Worm (Caenorhabditis elegans) whole organism, L1 larva: ENCODE measurements around the gene C06G1.1.
A peak's percentile ranks its signal among the peaks of the same experiment; 100 is the strongest.

Experiments
- F16B12.6 ChIP-seq: fragments of 150-350 bp; optimal IDR thresholded peaks from 2 replicates; lab custom pipeline; 2014; ENCODE audit warnings: missing biosample characterization, missing genetic modification characterization
- aha-1 ChIP-seq: fragments of 150-350 bp; optimal IDR thresholded peaks from 2 replicates; lab custom pipeline; 2014; ENCODE audit warnings: missing biosample characterization, missing genetic modification characterization
- aly-2 ChIP-seq: fragments of 150-350 bp; optimal IDR thresholded peaks from 2 replicates; lab custom pipeline; 2014; ENCODE audit warnings: missing biosample characterization, missing genetic modification characterization
- blmp-1 ChIP-seq: fragments of 150-350 bp; optimal IDR thresholded peaks from 2 replicates; lab custom pipeline; 2014; ENCODE audit warnings: missing biosample characterization, missing genetic modification characterization
- ceh-63 ChIP-seq: fragments of 200-800 bp; sonication (Bioruptor generic); optimal IDR thresholded peaks from 2 replicates; lab custom pipeline; 2018; ENCODE audit warnings: mild to moderate bottlenecking, missing genetic modification characterization, missing compliant biosample characterization
- ceh-8 ChIP-seq: fragments of 200-800 bp; sonication (Bioruptor generic); optimal IDR thresholded peaks from 2 replicates; lab custom pipeline; 2018; ENCODE audit warnings: mild to moderate bottlenecking, missing genetic modification characterization, moderate library complexity, missing compliant biosample characterization
- ceh-88 ChIP-seq: fragments of 200-800 bp; sonication (Bioruptor generic); IDR thresholded peaks from 2 replicates; pipeline ENCODE4 v1.3.6; 2022; ENCODE audit warnings: missing genetic modification characterization, missing compliant biosample characterization
- ces-1 ChIP-seq: fragments of 150-350 bp; optimal IDR thresholded peaks from 2 replicates; lab custom pipeline; 2014; ENCODE audit warnings: missing biosample characterization, missing genetic modification reagents, missing genetic modification characterization
- dpl-1 ChIP-seq, 3 experiments: fragments of 150-350 bp in 2 of 3; sonication (generic microtip) in 1 of 3; optimal IDR thresholded peaks; 2 replicates each; lab custom pipeline; 2014 to 2017; ENCODE audit warnings: missing biosample characterization in 3 of 3, missing genetic modification characterization in 3 of 3, missing genetic modification reagents in 3 of 3
- dsc-1 ChIP-seq: sonication (generic microtip); optimal IDR thresholded peaks from 2 replicates; lab custom pipeline; 2016; ENCODE audit warnings: mild to moderate bottlenecking, missing genetic modification characterization, missing compliant biosample characterization
- efl-1 ChIP-seq, 4 experiments: fragments of 150-350 bp; optimal IDR thresholded peaks in 3 of 4; peaks in 1 of 4; 1 replicate in 1 of 4; 2 replicates in 3 of 4; lab custom pipeline; 2014; ENCODE audit warnings: missing biosample characterization in 2 of 4, missing genetic modification characterization in 2 of 4, missing genetic modification reagents in 2 of 4
- elt-2 ChIP-seq: sonication (generic microtip); optimal IDR thresholded peaks from 2 replicates; lab custom pipeline; 2016; ENCODE audit warnings: missing genetic modification characterization, mild to moderate bottlenecking, inconsistent platforms, missing compliant biosample characterization, missing genetic modification reagents
- elt-3 ChIP-seq, 6 experiments: fragments of 150-350 bp in 1 of 6; sonication (generic microtip); optimal IDR thresholded peaks; 2 replicates each; lab custom pipeline; 2017 to 2018; ENCODE audit warnings: missing biosample characterization in 6 of 6, missing genetic modification characterization in 6 of 6, inconsistent platforms in 1 of 6
- ets-5 ChIP-seq: fragments of 200-800 bp; sonication (Bioruptor generic); IDR thresholded peaks from 2 replicates; pipeline ENCODE4 v1.3.6; 2022; ENCODE audit warnings: missing genetic modification characterization, missing compliant biosample characterization
- fkh-4 ChIP-seq: sonication (generic microtip); optimal IDR thresholded peaks from 2 replicates; lab custom pipeline; 2016; ENCODE audit warnings: missing compliant biosample characterization, missing genetic modification characterization, borderline replicate concordance
- fkh-8 ChIP-seq: sonication (generic microtip); optimal IDR thresholded peaks from 2 replicates; lab custom pipeline; 2016; ENCODE audit warnings: mild to moderate bottlenecking, missing genetic modification characterization, missing compliant biosample characterization
- fos-1 ChIP-seq: fragments of 150-350 bp; optimal IDR thresholded peaks from 2 replicates; lab custom pipeline; 2014; ENCODE audit warnings: missing biosample characterization, missing genetic modification characterization
- hlh-17 ChIP-seq: fragments of 200-800 bp; sonication (Bioruptor generic); optimal IDR thresholded peaks from 2 replicates; lab custom pipeline; 2018; ENCODE audit warnings: missing genetic modification characterization, mild to moderate bottlenecking, missing compliant biosample characterization, moderate library complexity, borderline replicate concordance
- hlh-4 ChIP-seq: sonication (generic microtip); optimal IDR thresholded peaks from 2 replicates; lab custom pipeline; 2016; ENCODE audit warnings: mild to moderate bottlenecking, missing genetic modification characterization, missing compliant biosample characterization
- irx-1 ChIP-seq: sonication (generic microtip); optimal IDR thresholded peaks from 2 replicates; lab custom pipeline; 2016; ENCODE audit warnings: missing genetic modification characterization, missing compliant biosample characterization
- jun-1 ChIP-seq: fragments of 150-350 bp; optimal IDR thresholded peaks from 2 replicates; lab custom pipeline; 2014; ENCODE audit warnings: missing biosample characterization, missing genetic modification reagents, missing genetic modification characterization
- lin-35 ChIP-seq, 2 experiments: fragments of 150-350 bp; optimal IDR thresholded peaks; 2 replicates each; lab custom pipeline; 2014; ENCODE audit warnings: missing biosample characterization in 2 of 2, missing genetic modification characterization in 2 of 2, missing genetic modification reagents in 2 of 2
- mdl-1 ChIP-seq, 2 experiments: fragments of 150-350 bp; optimal IDR thresholded peaks; 2 replicates each; lab custom pipeline; 2014 to 2017; ENCODE audit warnings: missing biosample characterization in 2 of 2, missing genetic modification characterization in 2 of 2, inconsistent platforms in 1 of 2
- mep-1 ChIP-seq: fragments of 150-350 bp; optimal IDR thresholded peaks from 2 replicates; lab custom pipeline; 2014; ENCODE audit warnings: missing biosample characterization, missing genetic modification characterization
- nhr-12 ChIP-seq: sonication (generic microtip); optimal IDR thresholded peaks from 2 replicates; lab custom pipeline; 2017; ENCODE audit warnings: missing biosample characterization, missing genetic modification characterization
- nhr-20 ChIP-seq: sonication (generic microtip); optimal IDR thresholded peaks from 2 replicates; lab custom pipeline; 2016; ENCODE audit warnings: mild to moderate bottlenecking, missing genetic modification characterization, missing compliant biosample characterization
- nhr-47 ChIP-seq: sonication (generic microtip); optimal IDR thresholded peaks from 2 replicates; lab custom pipeline; 2016; ENCODE audit warnings: mild to moderate bottlenecking, missing genetic modification characterization, moderate library complexity, missing compliant biosample characterization
- nhr-71 ChIP-seq: sonication (generic microtip); optimal IDR thresholded peaks from 2 replicates; lab custom pipeline; 2016; ENCODE audit warnings: mild to moderate bottlenecking, missing genetic modification characterization, moderate library complexity, missing compliant biosample characterization
- nhr-84 ChIP-seq: sonication (generic microtip); optimal IDR thresholded peaks from 2 replicates; lab custom pipeline; 2017; ENCODE audit warnings: missing biosample characterization, missing genetic modification characterization
- nhr-90 ChIP-seq: sonication (generic microtip); optimal IDR thresholded peaks from 2 replicates; lab custom pipeline; 2016; ENCODE audit warnings: mild to moderate bottlenecking, missing genetic modification characterization, missing compliant biosample characterization; ENCODE audit not compliant: poor library complexity
- pag-3 ChIP-seq: sonication (generic microtip); optimal IDR thresholded peaks from 2 replicates; lab custom pipeline; 2017; ENCODE audit warnings: missing genetic modification characterization, mild to moderate bottlenecking, missing compliant biosample characterization, antibody characterized with exemption, borderline replicate concordance; ENCODE audit not compliant: insufficient read depth
- pax-3 ChIP-seq: fragments of 200-800 bp; sonication (Bioruptor generic); optimal IDR thresholded peaks from 2 replicates; lab custom pipeline; 2018; ENCODE audit warnings: mild to moderate bottlenecking, missing genetic modification characterization, moderate library complexity, missing compliant biosample characterization
- pqm-1 ChIP-seq: sonication (generic microtip); optimal IDR thresholded peaks from 3 replicates; lab custom pipeline; 2017; ENCODE audit warnings: missing biosample characterization, missing genetic modification characterization
- snpc-4 ChIP-seq: fragments of 150-350 bp; optimal IDR thresholded peaks from 2 replicates; lab custom pipeline; 2014; ENCODE audit warnings: missing biosample characterization, missing genetic modification characterization
- snu-23 ChIP-seq: sonication (generic microtip); optimal IDR thresholded peaks from 2 replicates; lab custom pipeline; 2016; ENCODE audit warnings: missing genetic modification characterization, missing compliant biosample characterization
- sptf-1 ChIP-seq: fragments of 150-350 bp; optimal IDR thresholded peaks from 2 replicates; lab custom pipeline; 2014; ENCODE audit warnings: missing biosample characterization, missing genetic modification characterization
- sup-37 ChIP-seq: fragments of 200-800 bp; sonication (Bioruptor generic); optimal IDR thresholded peaks from 2 replicates; lab custom pipeline; 2018; ENCODE audit warnings: mild to moderate bottlenecking, missing genetic modification characterization, missing compliant biosample characterization
- swsn-7 ChIP-seq: sonication (generic microtip); optimal IDR thresholded peaks from 2 replicates; lab custom pipeline; 2016; ENCODE audit warnings: missing genetic modification characterization, missing compliant biosample characterization
- tbx-2 ChIP-seq: sonication (generic microtip); optimal IDR thresholded peaks from 2 replicates; lab custom pipeline; 2016; ENCODE audit warnings: missing genetic modification characterization, missing compliant biosample characterization
- unc-130 ChIP-seq: fragments of 150-350 bp; optimal IDR thresholded peaks from 2 replicates; lab custom pipeline; 2017; ENCODE audit warnings: missing biosample characterization, missing genetic modification characterization, inconsistent platforms
- unc-30 ChIP-seq: sonication (generic microtip); optimal IDR thresholded peaks from 2 replicates; lab custom pipeline; 2017; ENCODE audit warnings: missing biosample characterization, missing genetic modification characterization
- xbp-1 ChIP-seq: sonication (generic microtip); optimal IDR thresholded peaks from 2 replicates; lab custom pipeline; 2016; ENCODE audit warnings: missing genetic modification characterization, missing compliant biosample characterization
- zag-1 ChIP-seq: fragments of 150-350 bp; optimal IDR thresholded peaks from 2 replicates; lab custom pipeline; 2014; ENCODE audit warnings: missing biosample characterization, missing genetic modification characterization
- ztf-11 ChIP-seq, 2 experiments: sonication (generic microtip); optimal IDR thresholded peaks; 2 replicates each; lab custom pipeline; 2016 to 2017; ENCODE audit warnings: missing genetic modification characterization in 2 of 2, missing biosample characterization in 1 of 2, missing compliant biosample characterization in 1 of 2

Gene C06G1.1

DNA sequence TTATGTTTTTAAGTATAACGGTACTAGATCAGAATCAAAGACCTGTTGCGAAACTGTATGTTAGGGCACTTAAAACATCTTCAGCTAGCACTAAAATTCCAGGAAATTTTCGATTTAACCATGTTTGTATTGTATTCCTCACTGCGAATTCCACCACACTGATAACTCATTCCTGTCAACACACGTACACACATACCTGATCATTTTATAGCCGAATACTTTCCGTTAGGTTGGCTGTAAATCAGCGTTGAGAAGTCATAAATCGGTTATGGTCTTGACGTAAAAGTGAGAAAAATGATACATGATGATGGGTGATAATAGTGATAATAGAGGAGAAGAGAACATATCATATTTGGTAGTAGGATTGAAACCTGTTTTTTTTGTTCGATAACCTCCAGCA lies 42.6 kb downstream of the C06G1.1 start:
- TF ChIP-seq jun-1 (tag; lab: Kevin White, UChicago) (no peak), nhr-12 (tag; lab: Kevin White, UChicago) (no peak), nhr-47 (tag; lab: Kevin White, UChicago) (no peak), mep-1 (tag; lab: Kevin White, UChicago) (no peak), F16B12.6 (tag; lab: Kevin White, UChicago) (no peak), nhr-90 (tag; lab: Kevin White, UChicago) (no peak), aha-1 (tag; lab: Kevin White, UChicago) (no peak), nhr-84 (tag; lab: Kevin White, UChicago) (no peak), sptf-1 (tag; lab: Kevin White, UChicago) (no peak), sup-37 (GFP tag; lab: Kevin White, UChicago) (no peak)

DNA sequence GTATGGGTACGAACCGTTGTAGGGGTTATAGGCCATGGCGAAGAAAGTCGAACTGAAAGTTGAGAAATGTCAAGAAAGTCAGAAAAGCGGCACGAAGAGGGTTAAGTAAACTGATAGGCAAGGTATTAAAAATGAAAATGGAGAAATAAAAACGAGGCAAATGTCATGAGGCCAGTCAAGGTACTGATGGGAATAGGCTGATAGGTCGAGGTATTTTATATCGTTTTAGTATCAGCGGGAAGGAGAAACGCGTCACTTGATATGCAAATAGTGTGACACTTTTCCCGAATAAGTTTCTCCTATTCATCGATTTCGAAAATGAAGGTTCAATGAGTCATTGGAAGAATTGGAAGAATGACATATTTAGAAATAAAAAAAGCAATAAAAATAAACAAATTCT lies 44.5 kb downstream of the C06G1.1 start, which contains the start of gene F22H10.3:
F22H10.3 (minus strand) TSS at position 36 of the 400 bp plus-strand sequence.
- peak; percentile 55 for TF ChIP-seq elt-2 (tag; lab: Kevin White, UChicago)
- TF ChIP-seq lin-35 (GFP tag; optimal IDR thresholded peaks at IDR 0.05; lab: Kevin White, UChicago) = peak in 1 of 2 experiments; percentile 37
- TF ChIP-seq unc-30 = no peak
- TF ChIP-seq pag-3 (tag; lab: Kevin White, UChicago) = no peak

DNA sequence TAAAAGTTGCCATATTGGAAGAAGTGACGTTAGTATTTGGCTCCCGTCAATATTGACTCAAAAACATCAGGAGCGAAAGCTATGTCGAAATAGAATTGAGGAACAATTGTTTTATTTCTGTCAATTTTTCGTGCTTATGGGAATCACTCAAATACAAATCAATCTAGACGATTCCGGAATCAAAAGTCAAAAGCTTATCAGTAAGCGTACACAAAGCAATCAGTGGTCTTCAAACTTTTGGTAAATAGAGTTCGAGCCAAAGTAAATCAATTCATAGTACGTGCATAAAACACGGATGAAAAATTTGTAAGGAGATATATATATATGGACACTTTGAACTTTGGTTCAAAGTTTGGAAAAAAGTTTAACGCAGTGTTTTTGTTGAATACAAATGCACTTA lies 44.9 kb downstream of the C06G1.1 start:
- TF ChIP-seq ets-5 (GFP tag; lab: Robert Waterston, UW) = no peak
- no peak for TF ChIP-seq blmp-1 (tag; lab: Kevin White, UChicago)
- no peak for TF ChIP-seq sup-37 (GFP tag; lab: Kevin White, UChicago)
- TF ChIP-seq ceh-88 (GFP tag; lab: Robert Waterston, UW) = no peak
- TF ChIP-seq jun-1 (tag; lab: Kevin White, UChicago) = no peak
- TF ChIP-seq nhr-20 (tag; lab: Kevin White, UChicago) = no peak
- TF ChIP-seq fkh-4 (tag; lab: Kevin White, UChicago) = no peak
- TF ChIP-seq fos-1 (tag; lab: Kevin White, UChicago) = no peak
- no peak for TF ChIP-seq ceh-8 (GFP tag; lab: Kevin White, UChicago)
- TF ChIP-seq unc-30 = no peak
- TF ChIP-seq zag-1 (tag; lab: Kevin White, UChicago) = no peak
- no peak for TF ChIP-seq dpl-1 (GFP tag; optimal IDR thresholded peaks at IDR 0.05; lab: Kevin White, UChicago)
- no peak for TF ChIP-seq pax-3 (tag; lab: Kevin White, UChicago)
- no peak for TF ChIP-seq aly-2 (tag; lab: Kevin White, UChicago)
- no peak for TF ChIP-seq hlh-4 (tag; lab: Kevin White, UChicago)
- TF ChIP-seq irx-1 (tag; lab: Kevin White, UChicago) = no peak
- TF ChIP-seq xbp-1 (tag; lab: Kevin White, UChicago) = no peak
- TF ChIP-seq hlh-17 (GFP tag; lab: Kevin White, UChicago) = no peak

DNA sequence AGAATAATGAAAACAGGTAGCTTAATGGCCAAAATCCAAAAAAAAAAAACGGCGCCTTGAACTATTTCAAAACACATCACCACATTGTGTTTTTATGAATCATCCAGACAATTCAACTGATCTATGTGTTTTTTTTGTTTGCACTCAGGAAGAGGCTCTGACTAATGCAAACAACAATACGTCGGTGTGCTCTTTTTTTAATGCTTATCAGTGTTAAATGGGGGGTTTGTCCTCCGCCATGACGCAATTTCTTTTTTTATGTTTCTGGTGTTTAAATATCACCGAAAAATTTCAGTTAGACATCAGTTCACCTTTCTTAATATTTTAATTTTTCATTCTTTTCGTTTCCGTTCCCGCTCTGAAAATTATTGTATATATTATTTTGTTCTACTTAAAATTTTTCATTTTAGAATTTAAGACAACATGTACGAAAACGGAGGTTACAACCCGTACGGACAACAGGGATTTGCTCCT lies 46.0 kb downstream of the C06G1.1 start, which contains the start of gene F22H10.2:
F22H10.2 (plus strand) TSS at position 424 of the 474 bp plus-strand sequence.
- no peak for TF ChIP-seq ceh-63 (GFP tag; lab: Kevin White, UChicago)
- no peak for TF ChIP-seq hlh-17 (GFP tag; lab: Kevin White, UChicago)
- TF ChIP-seq dpl-1 (GFP tag; optimal IDR thresholded peaks at IDR 0.05; lab: Kevin White, UChicago) = no peak
- no peak for TF ChIP-seq tbx-2 (tag; lab: Kevin White, UChicago)
- no peak for TF ChIP-seq ces-1 (GFP tag; lab: Kevin White, UChicago)
- TF ChIP-seq zag-1 (tag; lab: Kevin White, UChicago) = no peak
- no peak for TF ChIP-seq dsc-1 (tag; lab: Kevin White, UChicago)
- no peak for TF ChIP-seq fkh-8 (tag; lab: Kevin White, UChicago)
- no peak for TF ChIP-seq pag-3 (tag; lab: Kevin White, UChicago)
- TF ChIP-seq mdl-1 (tag; optimal IDR thresholded peaks at IDR 0.05; lab: Kevin White, UChicago) = no peak
- no peak for TF ChIP-seq snpc-4
- TF ChIP-seq ztf-11 (tag; optimal IDR thresholded peaks at IDR 0.05; lab: Kevin White, UChicago) = no peak
- TF ChIP-seq elt-2 (tag; lab: Kevin White, UChicago) = peak; percentile 6
- no peak for TF ChIP-seq elt-3 (tag; optimal IDR thresholded peaks at IDR 0.05; lab: Kevin White, UChicago)
- peak in 1 of 2 experiments; percentile 18 for TF ChIP-seq lin-35 (GFP tag; optimal IDR thresholded peaks at IDR 0.05; lab: Kevin White, UChicago)
- no peak for TF ChIP-seq swsn-7 (tag; lab: Kevin White, UChicago)
- TF ChIP-seq unc-130 (tag; lab: Kevin White, UChicago) = no peak
- TF ChIP-seq pqm-1 (tag; lab: Kevin White, UChicago) = no peak
- TF ChIP-seq fos-1 (tag; lab: Kevin White, UChicago) = no peak
- no peak for TF ChIP-seq snu-23 (GFP tag; lab: Kevin White, UChicago)
- no peak for TF ChIP-seq efl-1 (optimal IDR thresholded peaks at IDR 0.05; lab: Kevin White, UChicago)
- TF ChIP-seq efl-1 (GFP tag; optimal IDR thresholded peaks at IDR 0.05 in 1 of 2; lab: Kevin White, UChicago) = no peak
- peak; percentile 29 for TF ChIP-seq nhr-71 (tag; lab: Kevin White, UChicago)
